Worm (Caenorhabditis elegans) whole organism, L2 larva: ENCODE data around the gene srbc-77.

Source experiments
- C34F6.9 ChIP-seq: fragments of 150-350 bp; optimal IDR thresholded peaks from 2 replicates; lab custom pipeline; 2014; ENCODE audit warnings: missing biosample characterization, missing genetic modification characterization
- F13H6.1 ChIP-seq: sonication (generic microtip); optimal IDR thresholded peaks from 2 replicates; lab custom pipeline; 2016; ENCODE audit warnings: missing genetic modification characterization, missing compliant biosample characterization
- R02D3.7 ChIP-seq: fragments of 150-350 bp; optimal IDR thresholded peaks from 2 replicates; lab custom pipeline; 2014; ENCODE audit warnings: missing biosample characterization, missing genetic modification characterization
- blmp-1 ChIP-seq: sonication (generic microtip); optimal IDR thresholded peaks from 2 replicates; lab custom pipeline; 2017; ENCODE audit warnings: missing genetic modification characterization, mild to moderate bottlenecking, missing compliant biosample characterization, antibody characterized with exemption, moderate library complexity; ENCODE audit not compliant: insufficient read depth
- ceh-16 ChIP-seq: fragments of 150-350 bp; optimal IDR thresholded peaks from 2 replicates; lab custom pipeline; 2014; ENCODE audit warnings: missing biosample characterization, missing genetic modification characterization
- ceh-82 ChIP-seq: fragments of 150-350 bp; optimal IDR thresholded peaks from 2 replicates; lab custom pipeline; 2014; ENCODE audit warnings: missing biosample characterization, missing genetic modification characterization
- crh-2 ChIP-seq: sonication (generic microtip); optimal IDR thresholded peaks from 2 replicates; lab custom pipeline; 2017; ENCODE audit warnings: missing biosample characterization, missing genetic modification characterization
- dmd-4 ChIP-seq: sonication (generic microtip); optimal IDR thresholded peaks from 2 replicates; lab custom pipeline; 2017; ENCODE audit warnings: missing biosample characterization, missing genetic modification characterization
- elt-1 ChIP-seq: fragments of 150-350 bp; optimal IDR thresholded peaks from 2 replicates; lab custom pipeline; 2014; ENCODE audit warnings: missing biosample characterization, missing genetic modification characterization
- fos-1 ChIP-seq: fragments of 150-350 bp; optimal IDR thresholded peaks from 2 replicates; lab custom pipeline; 2014; ENCODE audit warnings: missing biosample characterization, missing genetic modification characterization
- gmeb-1 ChIP-seq: fragments of 150-350 bp; optimal IDR thresholded peaks from 2 replicates; lab custom pipeline; 2014; ENCODE audit warnings: missing biosample characterization, missing genetic modification characterization
- lin-11 ChIP-seq: fragments of 150-350 bp; sonication (generic microtip); optimal IDR thresholded peaks from 2 replicates; lab custom pipeline; 2014; ENCODE audit warnings: missing biosample characterization, missing genetic modification characterization, inconsistent platforms, mixed read lengths
- lin-13 ChIP-seq: fragments of 150-350 bp; optimal IDR thresholded peaks from 2 replicates; lab custom pipeline; 2014; ENCODE audit warnings: missing biosample characterization, missing genetic modification reagents, missing genetic modification characterization
- lin-39 ChIP-seq: fragments of 150-350 bp; optimal IDR thresholded peaks from 2 replicates; lab custom pipeline; 2014; ENCODE audit warnings: missing biosample characterization, missing genetic modification reagents, missing genetic modification characterization
- mab-5 ChIP-seq: fragments of 150-350 bp; optimal IDR thresholded peaks from 2 replicates; lab custom pipeline; 2014; ENCODE audit warnings: missing biosample characterization, missing genetic modification characterization
- mbf-1 ChIP-seq: sonication (generic microtip); optimal IDR thresholded peaks from 2 replicates; lab custom pipeline; 2017; ENCODE audit warnings: missing biosample characterization, missing genetic modification characterization
- mdl-1 ChIP-seq, 2 experiments: fragments of 150-350 bp in 1 of 2; sonication (generic microtip) in 1 of 2; optimal IDR thresholded peaks; 2 replicates each; lab custom pipeline; 2017; ENCODE audit warnings: missing biosample characterization in 2 of 2, missing genetic modification characterization in 2 of 2
- nhr-11 ChIP-seq: fragments of 150-350 bp; optimal IDR thresholded peaks from 2 replicates; lab custom pipeline; 2014; ENCODE audit warnings: missing biosample characterization, missing genetic modification characterization
- nhr-129 ChIP-seq: fragments of 150-350 bp; optimal IDR thresholded peaks from 2 replicates; lab custom pipeline; 2014; ENCODE audit warnings: missing biosample characterization, missing genetic modification characterization
- nhr-23 ChIP-seq: fragments of 150-350 bp; optimal IDR thresholded peaks from 2 replicates; lab custom pipeline; 2014; ENCODE audit warnings: missing biosample characterization, missing genetic modification reagents, missing genetic modification characterization
- nhr-237 ChIP-seq: fragments of 150-350 bp; optimal IDR thresholded peaks from 2 replicates; lab custom pipeline; 2014; ENCODE audit warnings: missing biosample characterization, missing genetic modification characterization
- nhr-25 ChIP-seq: fragments of 150-350 bp; sonication (generic microtip); optimal IDR thresholded peaks from 3 replicates; lab custom pipeline; 2014; ENCODE audit warnings: missing biosample characterization, missing genetic modification characterization
- nhr-6 ChIP-seq: fragments of 150-350 bp; optimal IDR thresholded peaks from 2 replicates; lab custom pipeline; 2014; ENCODE audit warnings: missing biosample characterization, missing genetic modification characterization
- peb-1 ChIP-seq: fragments of 150-350 bp; optimal IDR thresholded peaks from 2 replicates; lab custom pipeline; 2014; ENCODE audit warnings: missing biosample characterization, missing genetic modification characterization
- sem-4 ChIP-seq: fragments of 150-350 bp; optimal IDR thresholded peaks from 2 replicates; lab custom pipeline; 2014; ENCODE audit warnings: missing biosample characterization, missing genetic modification reagents, missing genetic modification characterization
- sma-3 ChIP-seq: sonication (generic microtip); optimal IDR thresholded peaks from 2 replicates; lab custom pipeline; 2016; ENCODE audit warnings: missing genetic modification reagents, missing genetic modification characterization, missing compliant biosample characterization
- sma-9 ChIP-seq, 2 experiments: fragments of 150-350 bp in 1 of 2; sonication (generic microtip) in 1 of 2; optimal IDR thresholded peaks; 2 replicates each; lab custom pipeline; 2014 to 2016; ENCODE audit warnings: missing genetic modification characterization in 2 of 2, mild to moderate bottlenecking in 1 of 2, missing biosample characterization in 1 of 2, missing compliant biosample characterization in 1 of 2, missing genetic modification reagents in 1 of 2, moderate library complexity in 1 of 2
- snpc-4 ChIP-seq: fragments of 150-350 bp; optimal IDR thresholded peaks from 2 replicates; lab custom pipeline; 2014; ENCODE audit warnings: missing biosample characterization, missing genetic modification characterization
- unc-39 ChIP-seq: fragments of 150-350 bp; optimal IDR thresholded peaks from 2 replicates; lab custom pipeline; 2014; ENCODE audit warnings: missing biosample characterization, missing genetic modification characterization
- unc-55 ChIP-seq: fragments of 150-350 bp; sonication (generic microtip); optimal IDR thresholded peaks from 3 replicates; lab custom pipeline; 2014; ENCODE audit warnings: missing biosample characterization, missing genetic modification reagents, missing genetic modification characterization
- unc-62 ChIP-seq: fragments of 150-350 bp; optimal IDR thresholded peaks from 2 replicates; lab custom pipeline; 2014; ENCODE audit warnings: missing biosample characterization, missing genetic modification reagents, missing genetic modification characterization
- zag-1 ChIP-seq: fragments of 150-350 bp; optimal IDR thresholded peaks from 2 replicates; lab custom pipeline; 2014; ENCODE audit warnings: missing biosample characterization, missing genetic modification characterization
- ztf-1 ChIP-seq: fragments of 200-800 bp; sonication (Bioruptor generic); conservative IDR thresholded peaks from 2 replicates; pipeline ENCODE4 v1.3.6; 2022; ENCODE audit warnings: missing genetic modification characterization, missing compliant biosample characterization

The srbc-77 gene

ce11 chrV:15887708-15888295, 42.2 kb upstream of the srbc-77 start:
- TF ChIP-seq fos-1 (tag; lab: Kevin White, UChicago), result peak; percentile 93
- TF ChIP-seq mdl-1 (tag; optimal IDR thresholded peaks at IDR 0.05; lab: Kevin White, UChicago), result no peak
- TF ChIP-seq unc-39 (tag; lab: Kevin White, UChicago), result no peak
- no peak for TF ChIP-seq peb-1 (tag; lab: Kevin White, UChicago)
- no peak for TF ChIP-seq blmp-1 (tag; lab: Kevin White, UChicago)
- no peak for TF ChIP-seq unc-62 (GFP tag; lab: Kevin White, UChicago)
- peak; percentile 25 for TF ChIP-seq gmeb-1 (tag; lab: Kevin White, UChicago)
- peak; percentile 29 for TF ChIP-seq nhr-129 (tag; lab: Kevin White, UChicago)
- TF ChIP-seq sma-9 (GFP tag; optimal IDR thresholded peaks at IDR 0.05; lab: Kevin White, UChicago), result peak; percentile 71
- TF ChIP-seq sma-9 (tag; optimal IDR thresholded peaks at IDR 0.05; lab: Kevin White, UChicago), result no peak
- no peak for TF ChIP-seq nhr-25 (tag; lab: Kevin White, UChicago)
- TF ChIP-seq R02D3.7 (tag; lab: Kevin White, UChicago), result no peak
- no peak for TF ChIP-seq nhr-237
- no peak for TF ChIP-seq sma-3 (GFP tag; lab: Kevin White, UChicago)
- TF ChIP-seq dmd-4 (tag; lab: Kevin White, UChicago), result no peak
- no peak for TF ChIP-seq nhr-11

ce11 chrV:15888751-15889150, 41.2 kb upstream of the srbc-77 start, which contains the start of gene cgt-1:
TSS of gene cgt-1 (minus strand) at chrV:15888851.
- TF ChIP-seq F13H6.1 (tag; lab: Kevin White, UChicago), result no peak
- no peak for TF ChIP-seq ceh-16 (tag; lab: Kevin White, UChicago)
- TF ChIP-seq nhr-237, result no peak
- TF ChIP-seq nhr-25 (tag; lab: Kevin White, UChicago), result no peak
- no peak for TF ChIP-seq mdl-1 (tag; optimal IDR thresholded peaks at IDR 0.05; lab: Kevin White, UChicago)
- TF ChIP-seq lin-13 (GFP tag; lab: Kevin White, UChicago), result no peak
- no peak for TF ChIP-seq ztf-1
- no peak for TF ChIP-seq mbf-1
- TF ChIP-seq unc-55 (GFP tag; lab: Kevin White, UChicago), result no peak
- no peak for TF ChIP-seq lin-11 (tag; lab: Kevin White, UChicago)
- no peak for TF ChIP-seq lin-39 (tag; lab: Kevin White, UChicago)
- TF ChIP-seq nhr-11, result no peak
- no peak for TF ChIP-seq zag-1 (tag; lab: Kevin White, UChicago)
- no peak for TF ChIP-seq mab-5 (tag; lab: Kevin White, UChicago)
- no peak for TF ChIP-seq nhr-23
- TF ChIP-seq, all 48 proteins: peak for 0

- no peak for TF ChIP-seq mbf-1
- no peak for TF ChIP-seq nhr-129 (tag; lab: Kevin White, UChicago)
- TF ChIP-seq nhr-6 (tag; lab: Kevin White, UChicago), result no peak
- TF ChIP-seq nhr-11, result no peak
- no peak for TF ChIP-seq mab-5 (tag; lab: Kevin White, UChicago)
- no peak for TF ChIP-seq crh-2 (tag; lab: Kevin White, UChicago)
- TF ChIP-seq fos-1 (tag; lab: Kevin White, UChicago), result peak; percentile 88
- no peak for TF ChIP-seq unc-55 (GFP tag; lab: Kevin White, UChicago)
These were observed 39.9 kb upstream of the srbc-77 start for ce11 chrV:15890115-15890514.

ce11 chrV:15891279-15891678, 38.7 kb upstream of the srbc-77 start:
- no peak for TF ChIP-seq unc-62 (GFP tag; lab: Kevin White, UChicago)
- TF ChIP-seq C34F6.9 (tag; lab: Kevin White, UChicago), result no peak
- TF ChIP-seq ceh-82 (tag; lab: Kevin White, UChicago), result no peak
- TF ChIP-seq mbf-1, result no peak
- peak; percentile 84 for TF ChIP-seq fos-1 (tag; lab: Kevin White, UChicago)
- no peak for TF ChIP-seq elt-1
- no peak for TF ChIP-seq crh-2 (tag; lab: Kevin White, UChicago)
- peak; percentile 10 for TF ChIP-seq sma-9 (GFP tag; optimal IDR thresholded peaks at IDR 0.05; lab: Kevin White, UChicago)
- no peak for TF ChIP-seq sma-9 (tag; optimal IDR thresholded peaks at IDR 0.05; lab: Kevin White, UChicago)
- TF ChIP-seq, all 48 proteins: peak for 2

ce11 chrV:15891761-15892160, 38.2 kb upstream of the srbc-77 start, which contains the start of gene T06C12.12:
TSS of gene T06C12.12 (plus strand) at chrV:15892061.
- TF ChIP-seq mab-5 (tag; lab: Kevin White, UChicago), result no peak
- TF ChIP-seq elt-1, result no peak
- no peak for TF ChIP-seq snpc-4 (tag; lab: Kevin White, UChicago)
- no peak for TF ChIP-seq lin-13 (GFP tag; lab: Kevin White, UChicago)
- TF ChIP-seq C34F6.9 (tag; lab: Kevin White, UChicago), result no peak
- TF ChIP-seq lin-11 (tag; lab: Kevin White, UChicago), result no peak
- no peak for TF ChIP-seq sem-4 (tag; lab: Kevin White, UChicago)
